Worm (Caenorhabditis elegans) whole organism, L4/young adult: Measurements from ENCODE around the gene srsx-34.

Source experiments
- W03F9.2 ChIP-seq: fragments of 150-350 bp; optimal IDR thresholded peaks from 2 replicates; lab custom pipeline; 2014; ENCODE audit warnings: missing biosample characterization, missing genetic modification characterization
- dao-5 ChIP-seq: sonication (generic microtip); optimal IDR thresholded peaks from 2 replicates; lab custom pipeline; 2016; ENCODE audit warnings: missing genotype, missing genetic modification characterization, moderate library complexity, missing compliant biosample characterization
- him-1 ChIP-seq: sonication (generic microtip); optimal IDR thresholded peaks from 2 replicates; lab custom pipeline; 2016; ENCODE audit warnings: missing genotype, missing genetic modification reagents, missing genetic modification characterization, missing compliant biosample characterization

The srsx-34 gene

DNA sequence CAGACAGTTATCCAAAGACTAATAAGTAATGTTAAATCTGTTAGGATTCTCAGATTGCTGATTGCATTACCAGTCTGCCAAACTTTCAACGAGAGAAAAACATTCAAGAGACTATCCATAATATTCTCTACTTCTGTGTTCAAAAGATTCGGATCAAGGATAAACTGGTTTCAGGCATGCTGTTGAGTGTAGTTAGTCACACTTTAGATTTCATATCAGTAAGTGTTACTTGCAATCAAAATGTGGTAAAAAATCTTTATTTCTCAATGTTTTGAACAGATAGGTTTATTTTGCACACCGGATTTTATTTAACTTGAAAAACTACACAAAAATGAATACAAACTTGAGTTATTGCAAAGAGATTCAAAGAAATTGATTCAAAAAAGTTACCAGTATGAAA, 13.7 kb upstream of the srsx-34 start, which contains the start of gene oac-41:
oac-41 (minus strand) TSS at position 101 of the 400 bp plus-strand sequence.
- no peak for TF ChIP-seq him-1 (tag; lab: Kevin White, UChicago)
- TF ChIP-seq dao-5 (tag; lab: Kevin White, UChicago): no peak
- TF ChIP-seq W03F9.2 (tag; lab: Kevin White, UChicago): no peak

- TF ChIP-seq dao-5 (tag; lab: Kevin White, UChicago): no peak
- no peak for TF ChIP-seq W03F9.2 (tag; lab: Kevin White, UChicago)
Measured at ce11 chrV:9024713-9025112, 11.1 kb upstream of the srsx-34 start, which contains the start of gene bus-1. Gene bus-1, minus strand, starts transcription at chrV:9024813.

DNA sequence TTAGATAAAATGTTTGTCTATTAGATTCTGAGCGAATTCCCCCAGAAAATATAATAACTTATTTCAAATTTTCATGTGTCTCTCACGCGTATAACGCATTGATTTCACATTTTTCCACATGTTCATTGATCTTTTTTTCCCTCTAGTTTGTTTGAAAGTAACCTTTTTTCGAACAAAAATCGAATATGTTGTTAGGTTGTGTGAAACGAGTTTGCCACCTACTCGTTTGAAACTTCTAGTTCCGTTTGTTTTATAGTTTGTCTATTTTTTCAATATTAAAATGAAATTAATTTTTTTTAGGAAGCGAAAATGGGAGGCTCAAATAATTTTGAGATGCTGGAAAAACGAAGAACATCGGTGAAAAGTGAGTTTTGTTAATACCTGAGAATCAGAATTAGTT, 5.5 kb upstream of the srsx-34 start, which contains the start of gene C25E10.5:
C25E10.5 (plus strand) TSS at position 301 of the 400 bp plus-strand sequence.
- TF ChIP-seq him-1 (tag; lab: Kevin White, UChicago): no peak
- no peak for TF ChIP-seq W03F9.2 (tag; lab: Kevin White, UChicago)
- TF ChIP-seq dao-5 (tag; lab: Kevin White, UChicago): no peak

ce11 chrV:9033267-9033666, 2.5 kb upstream of the srsx-34 start, which contains the start of gene C25E10.4:
Gene C25E10.4, plus strand, starts transcription at chrV:9033567.
- TF ChIP-seq dao-5 (tag; lab: Kevin White, UChicago) (no peak), him-1 (tag; lab: Kevin White, UChicago) (no peak), W03F9.2 (tag; lab: Kevin White, UChicago) (no peak)

ce11 chrV:9041030-9041429, 5.2 kb downstream of the srsx-34 start, which contains the start of gene cyp-33B1:
Gene cyp-33B1, plus strand, starts transcription at chrV:9041330.
- TF ChIP-seq W03F9.2 (tag; lab: Kevin White, UChicago): no peak
- TF ChIP-seq him-1 (tag; lab: Kevin White, UChicago): no peak
- TF ChIP-seq dao-5 (tag; lab: Kevin White, UChicago): no peak

DNA sequence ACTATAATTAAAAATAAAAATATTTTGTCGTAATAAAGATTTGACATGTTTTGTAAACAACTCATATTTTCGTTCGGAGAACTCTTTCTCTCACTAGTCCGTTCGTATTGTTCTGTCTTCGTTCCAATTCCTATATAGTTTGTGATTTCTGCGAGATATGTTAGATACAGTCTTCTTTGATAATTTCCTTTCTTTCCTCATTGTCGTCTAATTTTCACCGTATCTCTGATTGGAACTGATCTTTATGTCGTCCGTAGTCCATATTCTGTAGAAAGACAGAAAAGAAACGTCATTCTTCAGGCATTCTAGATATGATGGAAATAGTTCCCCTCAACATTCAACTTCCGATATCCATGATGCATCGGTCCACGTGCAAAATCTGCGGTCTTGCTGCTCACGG, 9.1 kb downstream of the srsx-34 start, which contains the start of gene nhr-30:
nhr-30 (plus strand) TSS at position 301 of the 400 bp plus-strand sequence.
- TF ChIP-seq W03F9.2 (tag; lab: Kevin White, UChicago) (no peak), him-1 (tag; lab: Kevin White, UChicago) (no peak), dao-5 (tag; lab: Kevin White, UChicago) (no peak)

- no peak for TF ChIP-seq him-1 (tag; lab: Kevin White, UChicago)
- TF ChIP-seq dao-5 (tag; lab: Kevin White, UChicago): no peak
- no peak for TF ChIP-seq W03F9.2 (tag; lab: Kevin White, UChicago)
Measured at ce11 chrV:9047555-9048049, 11.8 kb downstream of the srsx-34 start, which contains the start of gene C25E10.17. Gene C25E10.17, minus strand, starts transcription at chrV:9047605.

ce11 chrV:9049271-9049670, 13.5 kb downstream of the srsx-34 start:
- TF ChIP-seq W03F9.2 (tag; lab: Kevin White, UChicago): no peak
- no peak for TF ChIP-seq him-1 (tag; lab: Kevin White, UChicago)
- no peak for TF ChIP-seq dao-5 (tag; lab: Kevin White, UChicago)

ce11 chrV:9051100-9051499, 15.3 kb downstream of the srsx-34 start, which contains the start of gene C25E10.7:
Gene C25E10.7, minus strand, starts transcription at chrV:9051200.
- TF ChIP-seq W03F9.2 (tag; lab: Kevin White, UChicago) (no peak), dao-5 (tag; lab: Kevin White, UChicago) (no peak), him-1 (tag; lab: Kevin White, UChicago) (no peak)

DNA sequence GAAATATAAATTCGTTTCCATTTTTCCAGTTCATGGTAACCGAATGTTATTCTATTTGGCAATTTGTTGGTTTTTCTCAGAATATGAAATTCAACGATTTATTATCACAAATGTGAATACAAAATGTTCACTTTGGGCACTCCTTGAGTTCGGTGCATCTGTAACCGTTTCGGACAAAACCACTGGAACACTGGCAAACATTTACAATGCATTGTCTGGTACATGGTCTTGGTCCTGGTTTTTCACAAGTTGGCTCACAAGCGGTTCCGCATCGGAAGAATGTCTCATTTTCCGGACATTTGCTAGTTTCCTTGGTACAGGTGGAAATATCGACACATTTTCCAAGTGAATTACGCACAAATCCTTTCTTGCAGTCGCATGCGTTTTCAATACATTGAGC, 17.4 kb downstream of the srsx-34 start:
- TF ChIP-seq W03F9.2 (tag; lab: Kevin White, UChicago) (no peak), him-1 (tag; lab: Kevin White, UChicago) (no peak), dao-5 (tag; lab: Kevin White, UChicago) (no peak)

DNA sequence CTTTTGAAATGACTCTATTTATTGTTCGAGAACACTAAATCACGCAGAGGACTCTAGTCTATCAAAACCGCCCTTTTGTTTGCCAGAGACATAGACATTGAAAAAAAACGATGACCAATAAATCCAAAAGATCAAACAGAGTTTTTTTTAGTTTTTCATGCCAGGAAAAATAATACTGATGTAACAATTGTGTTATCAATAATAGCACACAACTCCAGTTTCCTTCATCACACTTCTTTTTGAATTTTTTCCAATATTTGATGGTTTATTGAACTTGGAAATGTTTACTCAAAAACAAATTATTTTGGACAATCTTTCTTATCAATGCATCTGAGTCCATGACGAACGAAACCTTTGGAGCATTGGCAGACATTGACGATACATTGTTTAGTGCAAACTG, 18.2 kb downstream of the srsx-34 start, which contains the start of gene C25E10.8:
C25E10.8 (minus strand) TSS at position 101 of the 400 bp plus-strand sequence.
- no peak for TF ChIP-seq W03F9.2 (tag; lab: Kevin White, UChicago)
- no peak for TF ChIP-seq dao-5 (tag; lab: Kevin White, UChicago)
- no peak for TF ChIP-seq him-1 (tag; lab: Kevin White, UChicago)

DNA sequence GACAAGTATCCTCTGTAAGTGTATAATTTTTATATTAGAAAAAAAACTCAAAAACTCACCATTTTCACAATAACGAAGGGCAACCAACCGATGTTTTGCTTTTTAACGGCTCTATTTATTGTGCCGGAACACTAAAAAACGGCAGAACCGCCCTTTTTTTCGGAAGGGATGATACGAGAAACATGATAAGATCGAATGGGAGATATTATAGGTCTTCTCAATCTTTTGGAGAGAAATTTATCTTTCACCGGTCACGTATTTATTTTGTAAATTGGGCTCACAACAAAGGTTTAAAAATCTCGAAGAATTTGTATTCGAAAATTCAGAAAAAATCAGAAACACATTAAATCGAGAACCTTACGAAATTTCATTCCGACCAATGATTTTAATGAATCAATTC, 19.0 kb downstream of the srsx-34 start, which contains the start of gene swm-1:
swm-1 (minus strand) TSS at position 101 of the 400 bp plus-strand sequence.
- no peak for TF ChIP-seq dao-5 (tag; lab: Kevin White, UChicago)
- no peak for TF ChIP-seq W03F9.2 (tag; lab: Kevin White, UChicago)
- no peak for TF ChIP-seq him-1 (tag; lab: Kevin White, UChicago)

DNA sequence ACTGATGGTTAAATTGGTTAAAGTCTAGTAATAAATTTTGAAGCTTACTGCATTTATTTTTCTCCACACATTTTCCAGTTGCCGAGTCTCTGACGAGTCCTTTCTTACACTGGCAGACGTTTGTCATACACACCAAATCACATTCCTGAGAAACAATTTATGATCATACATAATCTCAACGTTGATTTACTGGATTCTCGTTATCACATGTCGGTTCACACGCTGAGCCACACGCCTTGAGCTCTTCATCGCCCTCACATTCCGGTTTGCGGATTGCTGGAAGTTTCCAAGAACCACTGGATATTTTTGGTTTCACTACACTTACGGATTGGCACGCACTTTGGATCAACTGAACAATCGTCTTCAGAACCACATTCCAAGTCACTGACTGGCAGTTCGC, 19.9 kb downstream of the srsx-34 start:
- TF ChIP-seq him-1 (tag; lab: Kevin White, UChicago) (no peak), dao-5 (tag; lab: Kevin White, UChicago) (no peak), W03F9.2 (tag; lab: Kevin White, UChicago) (no peak)

ce11 chrV:9056253-9056652, 20.5 kb downstream of the srsx-34 start, which contains the start of gene C25E10.10:
Gene C25E10.10, minus strand, starts transcription at chrV:9056353.
- no peak for TF ChIP-seq dao-5 (tag; lab: Kevin White, UChicago)
- no peak for TF ChIP-seq him-1 (tag; lab: Kevin White, UChicago)
- no peak for TF ChIP-seq W03F9.2 (tag; lab: Kevin White, UChicago)
